Fruit fly (Drosophila melanogaster) whole organism, embryonic: ENCODE results near the gene Rh4.

Experiments
- BEAF-32 ChIP-seq: fragments of 200-800 bp; sonication (Bioruptor generic); optimal IDR thresholded peaks from 3 replicates; lab custom pipeline; 2017; ENCODE audit warnings: missing biosample characterization, missing genetic modification characterization, mild to moderate bottlenecking, moderate library complexity, missing genetic modification reagents
- Bdp1 ChIP-seq: fragments of 200-800 bp; sonication (Bioruptor generic); optimal IDR thresholded peaks from 3 replicates; lab custom pipeline; 2016; ENCODE audit warnings: missing biosample characterization, missing genetic modification characterization
- BtbVII ChIP-seq: fragments of 200-800 bp; sonication (Bioruptor generic); optimal IDR thresholded peaks from 3 replicates; lab custom pipeline; 2017; ENCODE audit warnings: missing biosample characterization, mild to moderate bottlenecking, missing genetic modification characterization
- CG11093 ChIP-seq: fragments of 200-800 bp; sonication (Bioruptor generic); IDR thresholded peaks from 3 replicates; pipeline ENCODE4 v1.3.6; 2022; ENCODE audit warnings: missing biosample characterization, missing genetic modification characterization
- CG12071 ChIP-seq: fragments of 200-800 bp; sonication (Bioruptor generic); optimal IDR thresholded peaks from 3 replicates; lab custom pipeline; 2018; ENCODE audit warnings: missing biosample characterization, mild to moderate bottlenecking, missing genetic modification characterization
- CG12155 ChIP-seq: fragments of 200-800 bp; sonication (Bioruptor generic); optimal IDR thresholded peaks from 3 replicates; lab custom pipeline; 2016; ENCODE audit warnings: missing biosample characterization, missing genetic modification characterization
- CG12659 ChIP-seq: fragments of 200-800 bp; sonication (Bioruptor generic); optimal IDR thresholded peaks from 3 replicates; lab custom pipeline; 2017; ENCODE audit warnings: mild to moderate bottlenecking, missing biosample characterization, missing genetic modification reagents, missing genetic modification characterization
- CG12769 ChIP-seq: fragments of 200-800 bp; sonication (Bioruptor generic); optimal IDR thresholded peaks from 2 replicates; lab custom pipeline; 2019; ENCODE audit warnings: missing biosample characterization, mild to moderate bottlenecking, missing genetic modification characterization, moderate library complexity
- CG13123 ChIP-seq: fragments of 200-800 bp; sonication (Bioruptor generic); optimal IDR thresholded peaks from 2 replicates; lab custom pipeline; 2016; ENCODE audit warnings: missing biosample characterization, missing genetic modification characterization
- CG13287 ChIP-seq: fragments of 200-800 bp; sonication (Bioruptor generic); IDR thresholded peaks from 2 replicates; pipeline ENCODE4 v1.3.6; 2022; ENCODE audit warnings: missing biosample characterization, missing genetic modification characterization; ENCODE audit not compliant: partially characterized antibody
- CG13624 ChIP-seq: fragments of 200-800 bp; sonication (Bioruptor generic); optimal IDR thresholded peaks from 2 replicates; lab custom pipeline; 2016; ENCODE audit warnings: missing biosample characterization, missing genetic modification characterization
- CG14014 ChIP-seq: fragments of 200-800 bp; sonication (Bioruptor generic); IDR thresholded peaks from 2 replicates; pipeline ENCODE4 v1.3.6; 2022; ENCODE audit warnings: missing biosample characterization, missing genetic modification characterization
- CG15073 ChIP-seq: fragments of 200-800 bp; sonication (Bioruptor generic); optimal IDR thresholded peaks from 2 replicates; lab custom pipeline; 2016; ENCODE audit warnings: missing biosample characterization, missing genetic modification characterization
- CG15269 ChIP-seq: fragments of 200-800 bp; sonication (Bioruptor generic); optimal IDR thresholded peaks from 2 replicates; lab custom pipeline; 2018; ENCODE audit warnings: missing biosample characterization, mild to moderate bottlenecking, missing genetic modification characterization, moderate library complexity
- CG1602 ChIP-seq: fragments of 200-800 bp; sonication (Bioruptor generic); optimal IDR thresholded peaks from 3 replicates; lab custom pipeline; 2016; ENCODE audit warnings: missing biosample characterization, missing genetic modification characterization
- CG17568 ChIP-seq: fragments of 200-800 bp; sonication (Bioruptor generic); optimal IDR thresholded peaks from 2 replicates; lab custom pipeline; 2018; ENCODE audit warnings: missing biosample characterization, mild to moderate bottlenecking, missing genetic modification characterization, moderate library complexity
- CG18764 ChIP-seq: fragments of 200-800 bp; sonication (Bioruptor generic); optimal IDR thresholded peaks from 3 replicates; lab custom pipeline; 2016; ENCODE audit warnings: missing biosample characterization, missing genetic modification characterization
- CG32532 ChIP-seq: fragments of 200-800 bp; sonication (Bioruptor generic); IDR thresholded peaks from 2 replicates; pipeline ENCODE4 v1.3.6; 2022; ENCODE audit warnings: missing biosample characterization, missing genetic modification characterization
- CG3281 ChIP-seq: fragments of 200-800 bp; sonication (Bioruptor generic); optimal IDR thresholded peaks from 3 replicates; lab custom pipeline; 2017; ENCODE audit warnings: missing biosample characterization, mild to moderate bottlenecking, missing genetic modification characterization
- CG42726 ChIP-seq: fragments of 200-800 bp; sonication (Bioruptor generic); IDR thresholded peaks from 2 replicates; pipeline ENCODE4 v1.3.6; 2022; ENCODE audit warnings: missing biosample characterization, missing genetic modification characterization; ENCODE audit not compliant: partially characterized antibody
- CG5953 ChIP-seq: fragments of 200-800 bp; sonication (Bioruptor generic); IDR thresholded peaks from 2 replicates; pipeline ENCODE4 v1.3.6; 2022; ENCODE audit warnings: missing biosample characterization, missing genetic modification characterization
- CG8359 ChIP-seq: fragments of 200-800 bp; sonication (Bioruptor generic); optimal IDR thresholded peaks from 2 replicates; lab custom pipeline; 2017; ENCODE audit warnings: missing biosample characterization, mild to moderate bottlenecking, missing genetic modification characterization, borderline replicate concordance
- CHES-1-like ChIP-seq: fragments of 200-800 bp; sonication (Bioruptor generic); optimal IDR thresholded peaks from 2 replicates; lab custom pipeline; 2016; ENCODE audit warnings: missing biosample characterization, missing genetic modification characterization
- Dek ChIP-seq: fragments of 200-800 bp; sonication (Bioruptor generic); optimal IDR thresholded peaks from 3 replicates; lab custom pipeline; 2019; ENCODE audit warnings: missing biosample characterization, mild to moderate bottlenecking, missing genetic modification characterization, moderate library complexity
- ERR ChIP-seq: fragments of 200-800 bp; sonication (Bioruptor generic); optimal IDR thresholded peaks from 2 replicates; lab custom pipeline; 2016; ENCODE audit warnings: missing biosample characterization, missing genetic modification characterization
- H2.0 ChIP-seq: fragments of 200-800 bp; sonication (Bioruptor generic); IDR thresholded peaks from 2 replicates; pipeline ENCODE4 v1.3.6; 2022; ENCODE audit warnings: missing biosample characterization, missing genetic modification characterization
- HmgD ChIP-seq: fragments of 200-800 bp; sonication (Bioruptor generic); optimal IDR thresholded peaks from 3 replicates; lab custom pipeline; 2016; ENCODE audit warnings: missing biosample characterization, missing genetic modification characterization
- Rx ChIP-seq: fragments of 200-800 bp; sonication (Bioruptor generic); IDR thresholded peaks from 2 replicates; pipeline ENCODE4 v1.3.6; 2022; ENCODE audit warnings: missing biosample characterization, missing genetic modification characterization
- Side ChIP-seq: fragments of 200-800 bp; sonication (Bioruptor generic); optimal IDR thresholded peaks from 2 replicates; lab custom pipeline; 2016; ENCODE audit warnings: missing biosample characterization, missing genetic modification characterization
- Sry-δ ChIP-seq: fragments of 200-800 bp; sonication (Bioruptor generic); optimal IDR thresholded peaks from 2 replicates; lab custom pipeline; 2016; ENCODE audit warnings: missing biosample characterization, missing genetic modification characterization
- Xrp1 ChIP-seq: fragments of 200-800 bp; sonication (Bioruptor generic); IDR thresholded peaks from 2 replicates; pipeline ENCODE4 v1.3.6; 2022; ENCODE audit warnings: missing biosample characterization, missing genetic modification characterization
- YL-1 ChIP-seq: fragments of 200-800 bp; sonication (Bioruptor generic); optimal IDR thresholded peaks from 3 replicates; lab custom pipeline; 2017; ENCODE audit warnings: missing biosample characterization, mild to moderate bottlenecking, missing genetic modification characterization
- amos ChIP-seq: fragments of 200-800 bp; sonication (Bioruptor generic); IDR thresholded peaks from 2 replicates; pipeline ENCODE4 v1.3.6; 2022; ENCODE audit warnings: missing biosample characterization, missing genetic modification characterization; ENCODE audit not compliant: partially characterized antibody
- aop ChIP-seq: fragments of 200-800 bp; sonication (Bioruptor generic); IDR thresholded peaks from 2 replicates; pipeline ENCODE4 v1.3.6; 2022; ENCODE audit warnings: missing biosample characterization, missing genetic modification characterization
- bbx ChIP-seq: fragments of 200-800 bp; sonication (Bioruptor generic); IDR thresholded peaks from 2 replicates; pipeline ENCODE4 v1.3.6; 2022; ENCODE audit warnings: missing biosample characterization, missing genetic modification characterization; ENCODE audit not compliant: partially characterized antibody
- chm ChIP-seq: fragments of 200-800 bp; sonication (Bioruptor generic); IDR thresholded peaks from 2 replicates; pipeline ENCODE4 v1.3.6; 2022; ENCODE audit warnings: missing biosample characterization, missing genetic modification characterization
- ci ChIP-seq: fragments of 200-800 bp; sonication (Bioruptor generic); IDR thresholded peaks from 3 replicates; pipeline ENCODE4 v1.3.6; 2022; ENCODE audit warnings: missing biosample characterization, missing genetic modification characterization
- dmrt11E ChIP-seq: fragments of 200-800 bp; sonication (Bioruptor generic); optimal IDR thresholded peaks from 3 replicates; lab custom pipeline; 2018; ENCODE audit warnings: missing biosample characterization, mild to moderate bottlenecking, missing genetic modification characterization, moderate library complexity
- eyg ChIP-seq: fragments of 200-800 bp; sonication (Bioruptor generic); optimal IDR thresholded peaks from 3 replicates; lab custom pipeline; 2016; ENCODE audit warnings: missing biosample characterization, missing genetic modification characterization
- fd3F ChIP-seq: fragments of 200-800 bp; sonication (Bioruptor generic); optimal IDR thresholded peaks from 2 replicates; lab custom pipeline; 2018; ENCODE audit warnings: missing biosample characterization, mild to moderate bottlenecking, missing genetic modification characterization, moderate library complexity
- fru ChIP-seq: fragments of >200 bp; optimal IDR thresholded peaks from 2 replicates; lab custom pipeline; 2017
- kay ChIP-seq: fragments of 200-800 bp; sonication (Bioruptor generic); optimal IDR thresholded peaks from 2 replicates; lab custom pipeline; 2016; ENCODE audit warnings: missing biosample characterization, missing genetic modification characterization
- nau ChIP-seq: fragments of 200-800 bp; sonication (Bioruptor generic); optimal IDR thresholded peaks from 3 replicates; lab custom pipeline; 2017; ENCODE audit warnings: missing biosample characterization, mild to moderate bottlenecking, missing genetic modification characterization, missing genetic modification reagents
- nerfin-1 ChIP-seq: fragments of 200-800 bp; sonication (Bioruptor generic); optimal IDR thresholded peaks from 3 replicates; lab custom pipeline; 2019; ENCODE audit warnings: missing biosample characterization, mild to moderate bottlenecking, missing genetic modification characterization, moderate library complexity
- nmo ChIP-seq: fragments of 200-800 bp; sonication (Bioruptor generic); optimal IDR thresholded peaks from 2 replicates; lab custom pipeline; 2018; ENCODE audit warnings: missing biosample characterization, mild to moderate bottlenecking, missing genetic modification characterization, moderate library complexity
- p53 ChIP-seq: fragments of 200-800 bp; sonication (Bioruptor generic); optimal IDR thresholded peaks from 2 replicates; lab custom pipeline; 2016; ENCODE audit warnings: missing biosample characterization, missing genetic modification characterization
- pan ChIP-seq, 4 experiments: fragments of >200 bp in 3 of 4; fragments of 200-800 bp in 1 of 4; sonication (Bioruptor generic) in 1 of 4; optimal IDR thresholded peaks in 3 of 4; IDR thresholded peaks in 1 of 4; 2 replicates each; pipeline versions ENCODE4 v1.3.6 to Lab custom; 2017 to 2022; ENCODE audit warnings: missing biosample characterization in 2 of 4, missing genetic modification characterization in 2 of 4, mixed read lengths in 1 of 4
- sug ChIP-seq: fragments of 200-800 bp; optimal IDR thresholded peaks from 2 replicates; lab custom pipeline; 2019; ENCODE audit warnings: missing biosample characterization, mild to moderate bottlenecking, missing genetic modification characterization, moderate library complexity
- tio ChIP-seq: fragments of 200-800 bp; sonication (Bioruptor generic); optimal IDR thresholded peaks from 2 replicates; lab custom pipeline; 2017; ENCODE audit warnings: missing biosample characterization, missing genetic modification characterization, inconsistent platforms
- tup ChIP-seq: fragments of 200-800 bp; sonication (Bioruptor generic); optimal IDR thresholded peaks from 2 replicates; lab custom pipeline; 2016; ENCODE audit warnings: missing biosample characterization, mild to moderate bottlenecking, missing genetic modification characterization, moderate library complexity
- zf30C ChIP-seq: fragments of 200-800 bp; sonication (Bioruptor generic); optimal IDR thresholded peaks from 3 replicates; lab custom pipeline; 2018; ENCODE audit warnings: missing biosample characterization, mild to moderate bottlenecking, missing genetic modification characterization

The Rh4 gene

DNA sequence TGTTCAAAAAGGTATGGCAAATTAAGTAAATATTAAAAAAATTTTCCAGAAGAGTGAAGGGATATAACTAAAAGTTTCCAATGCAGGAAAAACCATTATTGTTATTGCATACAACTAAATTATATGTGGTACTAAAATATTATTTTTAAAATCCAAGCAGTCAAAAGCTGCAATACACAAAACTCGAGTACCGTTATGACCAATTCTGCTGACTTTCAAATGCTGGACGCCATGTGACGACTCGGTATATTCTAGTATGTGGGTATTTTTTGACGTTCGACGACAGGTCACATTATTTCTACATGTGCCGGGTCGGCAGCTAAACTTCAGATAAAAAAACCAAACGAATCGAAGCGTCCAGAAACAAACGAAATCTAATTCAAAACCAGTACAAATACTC lies 54.2 kb downstream of the Rh4 start (continued):
- TF ChIP-seq nerfin-1 (tag; lab: Kevin White, UChicago) = no peak
- no peak for TF ChIP-seq Bdp1 (GFP tag; lab: Kevin White, UChicago)
- TF ChIP-seq CG42726 = peak; percentile 66
- TF ChIP-seq CG15269 (tag; lab: Kevin White, UChicago) = no peak
- no peak for TF ChIP-seq CG3281 (GFP tag; lab: Kevin White, UChicago)
- TF ChIP-seq ci (GFP tag; lab: Robert Waterston, UW) = no peak
- no peak for TF ChIP-seq dmrt11E
- TF ChIP-seq nmo = peak; percentile 70
- no peak for TF ChIP-seq tup (GFP tag; lab: Kevin White, UChicago)
- TF ChIP-seq Rx (GFP tag; lab: Robert Waterston, UW) = no peak
- TF ChIP-seq fru (lab: Kevin White, UChicago) = no peak
- TF ChIP-seq ERR (GFP tag; lab: Kevin White, UChicago) = no peak
- no peak for TF ChIP-seq CG5953
- TF ChIP-seq CG13624 (GFP tag; lab: Kevin White, UChicago) = peak; percentile 7
- no peak for TF ChIP-seq CG8359 (GFP tag; lab: Kevin White, UChicago)
- TF ChIP-seq Side (GFP tag; lab: Kevin White, UChicago) = no peak
- TF ChIP-seq CG14014 = no peak
- TF ChIP-seq HmgD = peak; percentile 54
- TF ChIP-seq tio (GFP tag; lab: Kevin White, UChicago) = no peak
- TF ChIP-seq CHES-1-like (GFP tag; lab: Kevin White, UChicago) = peak; percentile 62
- no peak for TF ChIP-seq CG12071
- no peak for TF ChIP-seq eyg (GFP tag; lab: Kevin White, UChicago)
- no peak for TF ChIP-seq aop
- TF ChIP-seq BEAF-32 (GFP tag; lab: Kevin White, UChicago) = peak; percentile 49
- TF ChIP-seq chm = no peak
- peak; percentile 52 for TF ChIP-seq Dek (tag; lab: Kevin White, UChicago)
- TF ChIP-seq CG13123 = no peak
- TF ChIP-seq YL-1 (GFP tag; lab: Kevin White, UChicago) = peak; percentile 61
- TF ChIP-seq CG18764 (GFP tag; lab: Kevin White, UChicago) = no peak
- no peak for TF ChIP-seq CG12155 (GFP tag; lab: Kevin White, UChicago)
- peak; percentile 66 for TF ChIP-seq CG12659 (GFP tag; lab: Kevin White, UChicago)
- no peak for TF ChIP-seq CG15073 (GFP tag; lab: Kevin White, UChicago)
- TF ChIP-seq sug (tag; lab: Kevin White, UChicago) = peak; percentile 43
- no peak for TF ChIP-seq BtbVII (GFP tag; lab: Kevin White, UChicago)
- no peak for TF ChIP-seq zf30C (GFP tag; lab: Kevin White, UChicago)
- no peak for TF ChIP-seq CG1602
- peak; percentile 23; the same call in 1 of the 2 replicates for TF ChIP-seq bbx
- peak; percentile 40 for TF ChIP-seq kay
- no peak for TF ChIP-seq CG32532 (GFP tag; lab: Robert Waterston, UW)
- no peak for TF ChIP-seq p53 (GFP tag; lab: Kevin White, UChicago)
- no peak for TF ChIP-seq nau (GFP tag; lab: Kevin White, UChicago)
- TF ChIP-seq amos (GFP tag; lab: Robert Waterston, UW) = no peak; the same call in 1 of the 2 replicates
- peak; percentile 38 for TF ChIP-seq CG12769 (tag; lab: Kevin White, UChicago)
- no peak for TF ChIP-seq fd3F (GFP tag; lab: Kevin White, UChicago)
- TF ChIP-seq pan (optimal IDR thresholded peaks at IDR 0.05; lab: Kevin White, UChicago) = no peak
- TF ChIP-seq pan (GFP tag; optimal IDR thresholded peaks at IDR 0.05 in 1 of 2, IDR thresholded peaks at IDR 0.05 in 1 of 2) = no peak
- no peak for TF ChIP-seq CG17568 (GFP tag; lab: Kevin White, UChicago)
- TF ChIP-seq CG11093 = no peak
- TF ChIP-seq Sry-δ (GFP tag; lab: Kevin White, UChicago) = peak; percentile 48
- TF ChIP-seq Xrp1 (GFP tag; lab: Robert Waterston, UW) = no peak
- TF ChIP-seq H2.0 (GFP tag; lab: Robert Waterston, UW) = no peak
- peak; percentile 50; the same call in 1 of the 2 replicates for TF ChIP-seq CG13287
